Worm (Caenorhabditis elegans): ENCODE results near the gene ceh-24.

ce11 chrV:13796246-13796776 is 16.7 kb upstream of the ceh-24 start, which contains the start of gene twk-32:
- TF ChIP-seq ama-1 (optimal IDR thresholded peaks at IDR 0.05), result no peak
- no peak for TF ChIP-seq F13C5.2 (tag; optimal IDR thresholded peaks at IDR 0.05)
- TF ChIP-seq tra-4 (tag; optimal IDR thresholded peaks at IDR 0.05), result no peak
- TF ChIP-seq hnd-1 (tag; optimal IDR thresholded peaks at IDR 0.05), result no peak
- no peak for TF ChIP-seq hmbx-1 (tag; optimal IDR thresholded peaks at IDR 0.05)
- no peak for TF ChIP-seq scrt-1 (GFP tag; IDR thresholded peaks at IDR 0.05)
- TF ChIP-seq tbx-37 (GFP tag; conservative IDR thresholded peaks at IDR 0.05), result no peak
- no peak for TF ChIP-seq flt-1 (GFP tag; IDR thresholded peaks at IDR 0.05)
- TF ChIP-seq ceh-13 (GFP tag; optimal IDR thresholded peaks at IDR 0.05), result no peak
- TF ChIP-seq B0310.2 (tag; optimal IDR thresholded peaks at IDR 0.05), result no peak
- TF ChIP-seq ceh-36 (tag; optimal IDR thresholded peaks at IDR 0.05), result no peak
- TF ChIP-seq sea-1 (GFP tag; conservative IDR thresholded peaks at IDR 0.05), result no peak
